Worm (Caenorhabditis elegans) whole organism, dauer: ENCODE measurements around the gene srsy-1.
"Not testable (repeated sequence)": the region's sequence is repeated elsewhere in the genome, so short reads cannot be mapped to it uniquely, and the experiment has no call there.

Experiments
- unc-62 ChIP-seq: sonication (generic microtip); optimal IDR thresholded peaks from 2 replicates; lab custom pipeline; 2017; ENCODE audit warnings: missing biosample characterization, missing genetic modification reagents, missing genetic modification characterization

srsy-1 gene

ce11 chrII:5157525-5157924, 41.7 kb downstream of the srsy-1 start, which contains the start of gene srb-13:
Gene srb-13, minus strand, starts transcription at chrII:5157625.
- no peak for TF ChIP-seq unc-62 (GFP tag; lab: Kevin White, UChicago)

ce11 chrII:5158774-5159173, 42.9 kb downstream of the srsy-1 start, which contains the start of gene F58A6.9:
Gene F58A6.9, minus strand, starts transcription at chrII:5158874.
- not testable (repeated sequence) for TF ChIP-seq unc-62 (GFP tag; lab: Kevin White, UChicago)

- TF ChIP-seq unc-62 (GFP tag; lab: Kevin White, UChicago), result no peak
Observed at ce11 chrII:5161102-5161501, 45.3 kb downstream of the srsy-1 start, which contains the start of gene C27D6.11. Gene C27D6.11, minus strand, starts transcription at chrII:5161202.

DNA sequence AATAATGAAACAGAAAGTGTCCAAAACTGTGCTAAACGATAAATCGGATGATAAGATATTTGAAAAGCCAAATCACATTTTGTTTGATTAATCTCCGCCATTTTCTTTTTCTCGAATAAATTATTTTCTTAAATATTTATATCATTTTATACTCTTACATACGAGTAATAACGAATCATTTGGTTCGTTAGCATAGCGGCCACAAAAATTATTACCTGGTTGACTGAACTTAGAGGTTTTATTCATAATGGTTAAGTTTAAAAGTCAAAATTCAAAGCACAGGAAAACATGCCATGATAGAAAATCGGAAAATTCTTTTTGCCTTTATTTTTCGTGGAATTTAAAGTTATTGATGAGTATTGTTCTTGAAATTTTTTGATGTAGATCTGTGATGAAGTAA, 47.5 kb downstream of the srsy-1 start, which contains the start of gene srb-5:
Gene srb-5, minus strand, starts transcription at position 101 of the 400 bp plus-strand sequence.
- no peak for TF ChIP-seq unc-62 (GFP tag; lab: Kevin White, UChicago)

- TF ChIP-seq unc-62 (GFP tag; lab: Kevin White, UChicago), result no peak
Observed at ce11 chrII:5166738-5167137, 50.9 kb downstream of the srsy-1 start, which contains the start of gene srb-3. Gene srb-3, minus strand, starts transcription at chrII:5166838.
